Worm (Caenorhabditis elegans) whole organism, late embryonic: Measurements from ENCODE around the gene abu-13.

Source experiments
- F13H6.1 ChIP-seq: sonication (generic microtip); optimal IDR thresholded peaks from 2 replicates; lab custom pipeline; 2016; ENCODE audit warnings: missing genetic modification characterization, missing compliant biosample characterization
- Y22D7AL.16 ChIP-seq: sonication (generic microtip); optimal IDR thresholded peaks from 2 replicates; lab custom pipeline; 2016; ENCODE audit warnings: missing genetic modification characterization, missing compliant biosample characterization
- ahr-1 ChIP-seq: sonication (generic microtip); optimal IDR thresholded peaks from 2 replicates; lab custom pipeline; 2016; ENCODE audit warnings: missing genetic modification characterization, missing compliant biosample characterization
- ceh-14 ChIP-seq: sonication (generic microtip); optimal IDR thresholded peaks from 2 replicates; lab custom pipeline; 2016; ENCODE audit warnings: missing genotype, missing genetic modification characterization, missing compliant biosample characterization
- ceh-18 ChIP-seq: sonication (generic microtip); optimal IDR thresholded peaks from 2 replicates; lab custom pipeline; 2016; ENCODE audit warnings: missing genetic modification characterization, missing compliant biosample characterization
- ceh-22 ChIP-seq: sonication (generic microtip); optimal IDR thresholded peaks from 2 replicates; lab custom pipeline; 2017; ENCODE audit warnings: missing biosample characterization, missing genetic modification characterization
- ceh-30 ChIP-seq: fragments of 150-350 bp; optimal IDR thresholded peaks from 2 replicates; lab custom pipeline; 2014; ENCODE audit warnings: missing biosample characterization, missing genetic modification characterization
- ceh-45 ChIP-seq: fragments of 200-800 bp; sonication (Bioruptor generic); IDR thresholded peaks from 2 replicates; pipeline ENCODE4 v1.3.6; 2022; ENCODE audit warnings: missing genetic modification reagents, missing genetic modification characterization, missing compliant biosample characterization
- ceh-9 ChIP-seq: sonication (generic microtip); optimal IDR thresholded peaks from 2 replicates; lab custom pipeline; 2016; ENCODE audit warnings: mild to moderate bottlenecking, missing genetic modification characterization, inconsistent platforms, missing compliant biosample characterization
- che-1 ChIP-seq: sonication (generic microtip); optimal IDR thresholded peaks from 2 replicates; lab custom pipeline; 2016; ENCODE audit warnings: mild to moderate bottlenecking, missing genetic modification characterization, missing compliant biosample characterization
- dmd-4 ChIP-seq: sonication (generic microtip); optimal IDR thresholded peaks from 2 replicates; lab custom pipeline; 2016; ENCODE audit warnings: borderline replicate concordance, missing genetic modification characterization, missing compliant biosample characterization
- dve-1 ChIP-seq: sonication (generic microtip); optimal IDR thresholded peaks from 2 replicates; lab custom pipeline; 2017; ENCODE audit warnings: antibody characterized with exemption, mild to moderate bottlenecking, missing genetic modification characterization, missing compliant biosample characterization
- elt-4 ChIP-seq: sonication (generic microtip); optimal IDR thresholded peaks from 2 replicates; lab custom pipeline; 2016; ENCODE audit warnings: missing genetic modification characterization, missing compliant biosample characterization
- ets-4 ChIP-seq: sonication (generic microtip); optimal IDR thresholded peaks from 2 replicates; lab custom pipeline; 2016; ENCODE audit warnings: missing genetic modification characterization, missing compliant biosample characterization
- fax-1 ChIP-seq: sonication (generic microtip); optimal IDR thresholded peaks from 2 replicates; lab custom pipeline; 2016; ENCODE audit warnings: missing genotype, missing genetic modification characterization, missing compliant biosample characterization
- fkh-10 ChIP-seq: fragments of 150-350 bp; optimal IDR thresholded peaks from 2 replicates; lab custom pipeline; 2014; ENCODE audit warnings: missing biosample characterization, missing genetic modification reagents, missing genetic modification characterization
- gmeb-2 ChIP-seq: sonication (generic microtip); optimal IDR thresholded peaks from 2 replicates; lab custom pipeline; 2016; ENCODE audit warnings: missing genetic modification characterization, inconsistent platforms, missing compliant biosample characterization
- hlh-15 ChIP-seq: sonication (generic microtip); optimal IDR thresholded peaks from 2 replicates; lab custom pipeline; 2016; ENCODE audit warnings: missing genetic modification characterization, missing compliant biosample characterization
- hlh-6 ChIP-seq: sonication (generic microtip); optimal IDR thresholded peaks from 2 replicates; lab custom pipeline; 2016; ENCODE audit warnings: missing genotype, missing genetic modification characterization, missing compliant biosample characterization
- nfya-1 ChIP-seq: sonication (generic microtip); optimal IDR thresholded peaks from 2 replicates; lab custom pipeline; 2017; ENCODE audit warnings: missing genetic modification characterization, mild to moderate bottlenecking, missing compliant biosample characterization, antibody characterized with exemption, moderate library complexity
- nhr-11 ChIP-seq: fragments of 150-350 bp; optimal IDR thresholded peaks from 2 replicates; lab custom pipeline; 2014; ENCODE audit warnings: missing biosample characterization, missing genetic modification characterization
- npax-4 ChIP-seq: sonication (generic microtip); optimal IDR thresholded peaks from 2 replicates; lab custom pipeline; 2016; ENCODE audit warnings: missing genetic modification characterization, missing compliant biosample characterization
- odd-2 ChIP-seq: sonication (generic microtip); optimal IDR thresholded peaks from 2 replicates; lab custom pipeline; 2017; ENCODE audit warnings: antibody characterized with exemption, mild to moderate bottlenecking, missing genetic modification characterization, missing compliant biosample characterization
- pat-9 ChIP-seq: fragments of 200-800 bp; sonication (Bioruptor generic); optimal IDR thresholded peaks from 2 replicates; lab custom pipeline; 2018; ENCODE audit warnings: mild to moderate bottlenecking, missing genetic modification characterization, moderate library complexity, missing compliant biosample characterization
- pax-1 ChIP-seq: fragments of 150-350 bp; optimal IDR thresholded peaks from 2 replicates; lab custom pipeline; 2014; ENCODE audit warnings: missing biosample characterization, missing genetic modification characterization
- pha-4 ChIP-seq: fragments of 150-350 bp; optimal IDR thresholded peaks from 2 replicates; lab custom pipeline; 2018; ENCODE audit warnings: missing biosample characterization, missing genetic modification reagents, missing genetic modification characterization
- pqm-1 ChIP-seq: sonication (generic microtip); optimal IDR thresholded peaks from 2 replicates; lab custom pipeline; 2016; ENCODE audit warnings: missing genetic modification characterization, missing compliant biosample characterization
- ref-2 ChIP-seq: sonication (generic microtip); optimal IDR thresholded peaks from 2 replicates; lab custom pipeline; 2016; ENCODE audit warnings: missing genetic modification characterization, missing compliant biosample characterization
- sdc-2 ChIP-seq: sonication (generic microtip); optimal IDR thresholded peaks from 2 replicates; lab custom pipeline; 2016; ENCODE audit warnings: missing genotype, missing genetic modification characterization, missing compliant biosample characterization
- sox-2 ChIP-seq: fragments of 200-800 bp; sonication (Bioruptor generic); IDR thresholded peaks from 2 replicates; pipeline ENCODE4 v1.3.6; 2022; ENCODE audit warnings: missing genetic modification reagents, missing genetic modification characterization, missing compliant biosample characterization
- sox-4 ChIP-seq: sonication (generic microtip); optimal IDR thresholded peaks from 2 replicates; lab custom pipeline; 2017; ENCODE audit warnings: mild to moderate bottlenecking, missing genetic modification characterization, inconsistent platforms, missing compliant biosample characterization
- syd-9 ChIP-seq: sonication (generic microtip); optimal IDR thresholded peaks from 2 replicates; lab custom pipeline; 2016; ENCODE audit warnings: mild to moderate bottlenecking, missing genetic modification characterization, moderate library complexity, missing compliant biosample characterization
- tbx-7 ChIP-seq: sonication (generic microtip); optimal IDR thresholded peaks from 2 replicates; lab custom pipeline; 2016; ENCODE audit warnings: missing genotype, missing genetic modification characterization, missing compliant biosample characterization
- unc-42 ChIP-seq: sonication (generic microtip); optimal IDR thresholded peaks from 2 replicates; lab custom pipeline; 2016; ENCODE audit warnings: missing genotype, missing genetic modification characterization, missing compliant biosample characterization
- unc-55 ChIP-seq: sonication (generic microtip); optimal IDR thresholded peaks from 2 replicates; lab custom pipeline; 2017; ENCODE audit warnings: missing biosample characterization, missing genetic modification reagents, missing genetic modification characterization
- unc-86 ChIP-seq: sonication (generic microtip); optimal IDR thresholded peaks from 2 replicates; lab custom pipeline; 2016; ENCODE audit warnings: missing genetic modification characterization, missing compliant biosample characterization
- zip-5 ChIP-seq: sonication (generic microtip); optimal IDR thresholded peaks from 2 replicates; lab custom pipeline; 2016; ENCODE audit warnings: missing genetic modification characterization, missing compliant biosample characterization
- ztf-16 ChIP-seq: sonication (generic microtip); optimal IDR thresholded peaks from 2 replicates; lab custom pipeline; 2017; ENCODE audit warnings: missing genetic modification characterization, missing compliant biosample characterization

Gene abu-13

ce11 chrIII:6900609-6901008, 45.1 kb downstream of the abu-13 start:
- TF ChIP-seq dmd-4 (tag; lab: Kevin White, UChicago), result no peak
- no peak for TF ChIP-seq ahr-1
- no peak for TF ChIP-seq hlh-6 (tag; lab: Kevin White, UChicago)
- no peak for TF ChIP-seq Y22D7AL.16 (tag; lab: Kevin White, UChicago)
- no peak for TF ChIP-seq odd-2 (tag; lab: Kevin White, UChicago)
- no peak for TF ChIP-seq F13H6.1 (tag; lab: Kevin White, UChicago)
- TF ChIP-seq sox-4, result no peak
- TF ChIP-seq ceh-9 (tag; lab: Kevin White, UChicago), result no peak
- TF ChIP-seq elt-4, result no peak
- TF ChIP-seq pha-4 (tag; lab: Kevin White, UChicago), result no peak
- no peak for TF ChIP-seq fax-1 (tag; lab: Kevin White, UChicago)
- TF ChIP-seq hlh-15 (tag; lab: Kevin White, UChicago), result no peak
- no peak for TF ChIP-seq ceh-14 (tag; lab: Kevin White, UChicago)
- no peak for TF ChIP-seq ref-2 (tag; lab: Kevin White, UChicago)
- TF ChIP-seq pqm-1, result no peak
- no peak for TF ChIP-seq gmeb-2 (tag; lab: Kevin White, UChicago)
- no peak for TF ChIP-seq nhr-11 (tag; lab: Kevin White, UChicago)
- TF ChIP-seq unc-86 (tag; lab: Kevin White, UChicago), result no peak

DNA sequence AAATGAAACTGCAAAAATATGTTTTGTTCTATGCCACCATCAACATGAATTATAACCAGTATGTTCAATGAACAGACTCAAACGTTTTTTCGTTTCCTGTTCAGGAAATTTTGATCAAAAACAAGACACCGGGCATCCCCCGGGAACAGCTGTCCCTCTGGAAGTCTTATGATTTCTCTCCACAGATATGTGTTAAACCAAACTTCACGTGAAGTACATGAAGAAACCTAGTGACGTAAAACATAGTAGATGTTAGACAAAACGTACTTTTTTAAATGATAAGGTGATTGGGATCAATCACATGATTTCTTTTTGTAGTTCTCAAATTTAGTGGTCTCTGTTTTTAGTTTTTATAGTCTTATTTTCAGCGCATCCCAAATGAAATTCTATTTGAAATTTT, 47.2 kb downstream of the abu-13 start:
- TF ChIP-seq unc-86 (tag; lab: Kevin White, UChicago) (no peak), npax-4 (tag; lab: Kevin White, UChicago) (no peak), unc-42 (no peak), fkh-10 (GFP tag; lab: Kevin White, UChicago) (no peak), zip-5 (tag; lab: Kevin White, UChicago) (no peak), syd-9 (tag; lab: Kevin White, UChicago) (no peak), che-1 (tag; lab: Kevin White, UChicago) (no peak), gmeb-2 (tag; lab: Kevin White, UChicago) (no peak), ceh-22 (no peak), ceh-30 (tag; lab: Kevin White, UChicago) (no peak)

ce11 chrIII:6897587-6898064, 48.1 kb downstream of the abu-13 start, which contains the start of gene T07E3.4:
T07E3.4 (plus strand) TSS chrIII:6898014.
- TF ChIP-seq nfya-1 (peak; percentile 38), fax-1 (tag; lab: Kevin White, UChicago) (no peak), unc-86 (tag; lab: Kevin White, UChicago) (no peak), ztf-16 (tag; lab: Kevin White, UChicago) (no peak), unc-55 (GFP tag; lab: Kevin White, UChicago) (peak; percentile 77), pax-1 (tag; lab: Kevin White, UChicago) (no peak), dve-1 (peak; percentile 24), ceh-18 (peak; percentile 28), tbx-7 (no peak), unc-42 (peak; percentile 35)

DNA sequence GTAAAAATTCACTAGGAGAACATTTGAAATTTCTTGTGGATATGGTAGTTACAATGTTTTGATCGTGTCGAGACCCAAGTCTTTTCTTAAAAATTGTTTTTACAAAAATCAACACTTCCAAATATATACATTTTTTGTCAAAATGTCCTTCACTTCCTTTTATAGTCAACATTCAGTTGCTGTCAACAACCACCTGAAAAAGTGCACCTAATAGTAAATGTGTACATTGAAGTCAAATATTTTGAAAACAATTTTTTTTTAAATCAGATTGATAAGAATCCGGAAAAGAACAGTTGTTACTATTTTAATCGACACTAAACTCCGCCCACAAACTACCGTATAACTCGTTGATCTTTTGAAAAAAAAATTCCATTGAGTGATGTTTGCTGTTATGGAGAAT, 50.0 kb downstream of the abu-13 start:
- TF ChIP-seq sox-4, result no peak
- no peak for TF ChIP-seq ceh-45 (GFP tag; lab: Robert Waterston, UW)
- TF ChIP-seq pat-9 (tag; lab: Kevin White, UChicago), result no peak
- no peak for TF ChIP-seq ceh-18
- no peak for TF ChIP-seq sox-2
- TF ChIP-seq sdc-2 (tag; lab: Kevin White, UChicago), result no peak
- TF ChIP-seq ets-4 (tag; lab: Kevin White, UChicago), result no peak
